Worm (Caenorhabditis elegans) whole organism, L1 larva: ENCODE data around the gene clec-31.

ENCODE experiments used
- C16A3.4 ChIP-seq: fragments of 150-350 bp; optimal IDR thresholded peaks from 2 replicates; lab custom pipeline; 2014; ENCODE audit warnings: missing biosample characterization, missing genetic modification characterization
- C34B4.2 ChIP-seq: sonication (generic microtip); optimal IDR thresholded peaks from 2 replicates; lab custom pipeline; 2017; ENCODE audit warnings: mild to moderate bottlenecking, missing genetic modification characterization, missing compliant biosample characterization
- F16B12.6 ChIP-seq: fragments of 150-350 bp; optimal IDR thresholded peaks from 2 replicates; lab custom pipeline; 2014; ENCODE audit warnings: missing biosample characterization, missing genetic modification characterization
- Y116A8C.19 ChIP-seq: sonication (generic microtip); optimal IDR thresholded peaks from 2 replicates; lab custom pipeline; 2016; ENCODE audit warnings: missing compliant biosample characterization, missing genetic modification characterization, borderline replicate concordance
- aha-1 ChIP-seq: fragments of 150-350 bp; optimal IDR thresholded peaks from 2 replicates; lab custom pipeline; 2014; ENCODE audit warnings: missing biosample characterization, missing genetic modification characterization
- alr-1 ChIP-seq: fragments of 200-800 bp; sonication (Bioruptor generic); optimal IDR thresholded peaks from 2 replicates; lab custom pipeline; 2018; ENCODE audit warnings: borderline replicate concordance, mild to moderate bottlenecking, missing genetic modification characterization, missing compliant biosample characterization
- ama-1 ChIP-seq: fragments of 150-350 bp; optimal IDR thresholded peaks from 2 replicates; lab custom pipeline; 2014
- ceh-63 ChIP-seq: fragments of 200-800 bp; sonication (Bioruptor generic); optimal IDR thresholded peaks from 2 replicates; lab custom pipeline; 2018; ENCODE audit warnings: mild to moderate bottlenecking, missing genetic modification characterization, missing compliant biosample characterization
- ceh-8 ChIP-seq: fragments of 200-800 bp; sonication (Bioruptor generic); optimal IDR thresholded peaks from 2 replicates; lab custom pipeline; 2018; ENCODE audit warnings: mild to moderate bottlenecking, missing genetic modification characterization, moderate library complexity, missing compliant biosample characterization
- ceh-82 ChIP-seq, 3 experiments: fragments of 150-350 bp in 1 of 3; sonication (generic microtip) in 2 of 3; optimal IDR thresholded peaks; 2 replicates each; lab custom pipeline; 2014 to 2017; ENCODE audit warnings: missing biosample characterization in 3 of 3, missing genetic modification characterization in 3 of 3
- efl-1 ChIP-seq, 4 experiments: fragments of 150-350 bp; optimal IDR thresholded peaks in 3 of 4; peaks in 1 of 4; 1 replicate in 1 of 4; 2 replicates in 3 of 4; lab custom pipeline; 2014; ENCODE audit warnings: missing biosample characterization in 2 of 4, missing genetic modification characterization in 2 of 4, missing genetic modification reagents in 2 of 4
- efl-3 ChIP-seq: fragments of 200-800 bp; sonication (Bioruptor generic); optimal IDR thresholded peaks from 2 replicates; lab custom pipeline; 2018; ENCODE audit warnings: mild to moderate bottlenecking, missing genetic modification characterization, missing compliant biosample characterization
- egl-13 ChIP-seq: sonication (generic microtip); optimal IDR thresholded peaks from 2 replicates; lab custom pipeline; 2016; ENCODE audit warnings: missing genotype, missing genetic modification reagents, missing genetic modification characterization, missing compliant biosample characterization
- elt-2 ChIP-seq: sonication (generic microtip); optimal IDR thresholded peaks from 2 replicates; lab custom pipeline; 2016; ENCODE audit warnings: missing genetic modification characterization, mild to moderate bottlenecking, inconsistent platforms, missing compliant biosample characterization, missing genetic modification reagents
- ets-5 ChIP-seq: fragments of 200-800 bp; sonication (Bioruptor generic); IDR thresholded peaks from 2 replicates; pipeline ENCODE4 v1.3.6; 2022; ENCODE audit warnings: missing genetic modification characterization, missing compliant biosample characterization
- fkh-8 ChIP-seq: sonication (generic microtip); optimal IDR thresholded peaks from 2 replicates; lab custom pipeline; 2016; ENCODE audit warnings: mild to moderate bottlenecking, missing genetic modification characterization, missing compliant biosample characterization
- fos-1 ChIP-seq: fragments of 150-350 bp; optimal IDR thresholded peaks from 2 replicates; lab custom pipeline; 2014; ENCODE audit warnings: missing biosample characterization, missing genetic modification characterization
- grh-1 ChIP-seq: fragments of 200-800 bp; sonication (Bioruptor generic); IDR thresholded peaks from 2 replicates; pipeline ENCODE4 v1.3.6; 2022; ENCODE audit warnings: missing genetic modification reagents, missing genetic modification characterization, missing compliant biosample characterization
- hlh-17 ChIP-seq: fragments of 200-800 bp; sonication (Bioruptor generic); optimal IDR thresholded peaks from 2 replicates; lab custom pipeline; 2018; ENCODE audit warnings: missing genetic modification characterization, mild to moderate bottlenecking, missing compliant biosample characterization, moderate library complexity, borderline replicate concordance
- hlh-4 ChIP-seq: sonication (generic microtip); optimal IDR thresholded peaks from 2 replicates; lab custom pipeline; 2016; ENCODE audit warnings: mild to moderate bottlenecking, missing genetic modification characterization, missing compliant biosample characterization
- irx-1 ChIP-seq: sonication (generic microtip); optimal IDR thresholded peaks from 2 replicates; lab custom pipeline; 2016; ENCODE audit warnings: missing genetic modification characterization, missing compliant biosample characterization
- lin-13 ChIP-seq: fragments of 150-350 bp; optimal IDR thresholded peaks from 2 replicates; lab custom pipeline; 2014; ENCODE audit warnings: missing biosample characterization, missing genetic modification reagents, missing genetic modification characterization
- lin-15B ChIP-seq: fragments of 150-350 bp; sonication (generic microtip); optimal IDR thresholded peaks from 3 replicates; lab custom pipeline; 2014; ENCODE audit warnings: missing biosample characterization, missing genetic modification characterization
- lin-35 ChIP-seq, 2 experiments: fragments of 150-350 bp; optimal IDR thresholded peaks; 2 replicates each; lab custom pipeline; 2014; ENCODE audit warnings: missing biosample characterization in 2 of 2, missing genetic modification characterization in 2 of 2, missing genetic modification reagents in 2 of 2
- lin-39 ChIP-seq: fragments of 150-350 bp; optimal IDR thresholded peaks from 2 replicates; lab custom pipeline; 2014; ENCODE audit warnings: missing biosample characterization, missing genetic modification reagents, missing genetic modification characterization
- mab-9 ChIP-seq: fragments of 200-800 bp; sonication (Bioruptor generic); IDR thresholded peaks from 2 replicates; pipeline ENCODE4 v1.3.6; 2022; ENCODE audit warnings: missing genetic modification reagents, missing genetic modification characterization, missing compliant biosample characterization
- mdl-1 ChIP-seq, 2 experiments: fragments of 150-350 bp; optimal IDR thresholded peaks; 2 replicates each; lab custom pipeline; 2014 to 2017; ENCODE audit warnings: missing biosample characterization in 2 of 2, missing genetic modification characterization in 2 of 2, inconsistent platforms in 1 of 2
- mep-1 ChIP-seq: fragments of 150-350 bp; optimal IDR thresholded peaks from 2 replicates; lab custom pipeline; 2014; ENCODE audit warnings: missing biosample characterization, missing genetic modification characterization
- nhr-11 ChIP-seq: fragments of 150-350 bp; optimal IDR thresholded peaks from 2 replicates; lab custom pipeline; 2014; ENCODE audit warnings: missing biosample characterization, missing genetic modification characterization
- nhr-12 ChIP-seq: sonication (generic microtip); optimal IDR thresholded peaks from 2 replicates; lab custom pipeline; 2017; ENCODE audit warnings: missing biosample characterization, missing genetic modification characterization
- nhr-19 ChIP-seq: fragments of 200-800 bp; sonication (Bioruptor generic); conservative IDR thresholded peaks from 2 replicates; pipeline ENCODE4 v1.3.6; 2022; ENCODE audit warnings: missing genetic modification characterization, missing compliant biosample characterization
- nhr-20 ChIP-seq: sonication (generic microtip); optimal IDR thresholded peaks from 2 replicates; lab custom pipeline; 2016; ENCODE audit warnings: mild to moderate bottlenecking, missing genetic modification characterization, missing compliant biosample characterization
- nhr-237 ChIP-seq: fragments of 150-350 bp; optimal IDR thresholded peaks from 2 replicates; lab custom pipeline; 2014; ENCODE audit warnings: missing biosample characterization, missing genetic modification characterization
- nhr-28 ChIP-seq: fragments of 150-350 bp; optimal IDR thresholded peaks from 2 replicates; lab custom pipeline; 2014; ENCODE audit warnings: missing biosample characterization, missing genetic modification characterization
- nhr-47 ChIP-seq: sonication (generic microtip); optimal IDR thresholded peaks from 2 replicates; lab custom pipeline; 2016; ENCODE audit warnings: mild to moderate bottlenecking, missing genetic modification characterization, moderate library complexity, missing compliant biosample characterization
- nhr-71 ChIP-seq: sonication (generic microtip); optimal IDR thresholded peaks from 2 replicates; lab custom pipeline; 2016; ENCODE audit warnings: mild to moderate bottlenecking, missing genetic modification characterization, moderate library complexity, missing compliant biosample characterization
- nhr-76 ChIP-seq: sonication (generic microtip); optimal IDR thresholded peaks from 2 replicates; lab custom pipeline; 2017; ENCODE audit warnings: missing biosample characterization, missing genetic modification characterization
- nhr-77 ChIP-seq: fragments of 150-350 bp; optimal IDR thresholded peaks from 2 replicates; lab custom pipeline; 2014; ENCODE audit warnings: missing biosample characterization, missing genetic modification characterization
- skn-1 ChIP-seq: fragments of 150-350 bp; optimal IDR thresholded peaks from 2 replicates; lab custom pipeline; 2014; ENCODE audit warnings: missing biosample characterization, missing genetic modification characterization
- sox-4 ChIP-seq: sonication (generic microtip); optimal IDR thresholded peaks from 2 replicates; lab custom pipeline; 2016; ENCODE audit warnings: missing genetic modification characterization, missing compliant biosample characterization
- sptf-1 ChIP-seq: fragments of 150-350 bp; optimal IDR thresholded peaks from 2 replicates; lab custom pipeline; 2014; ENCODE audit warnings: missing biosample characterization, missing genetic modification characterization
- sup-37 ChIP-seq: fragments of 200-800 bp; sonication (Bioruptor generic); optimal IDR thresholded peaks from 2 replicates; lab custom pipeline; 2018; ENCODE audit warnings: mild to moderate bottlenecking, missing genetic modification characterization, missing compliant biosample characterization
- tbx-2 ChIP-seq: sonication (generic microtip); optimal IDR thresholded peaks from 2 replicates; lab custom pipeline; 2016; ENCODE audit warnings: missing genetic modification characterization, missing compliant biosample characterization
- tlp-1 ChIP-seq: fragments of 150-350 bp; optimal IDR thresholded peaks from 2 replicates; lab custom pipeline; 2014; ENCODE audit warnings: missing biosample characterization, missing genetic modification characterization
- unc-130 ChIP-seq: fragments of 150-350 bp; optimal IDR thresholded peaks from 2 replicates; lab custom pipeline; 2017; ENCODE audit warnings: missing biosample characterization, missing genetic modification characterization, inconsistent platforms
- unc-30 ChIP-seq: sonication (generic microtip); optimal IDR thresholded peaks from 2 replicates; lab custom pipeline; 2017; ENCODE audit warnings: missing biosample characterization, missing genetic modification characterization
- unc-62 ChIP-seq: fragments of 150-350 bp; optimal IDR thresholded peaks from 2 replicates; lab custom pipeline; 2014; ENCODE audit warnings: missing biosample characterization, missing genetic modification reagents, missing genetic modification characterization
- unc-86 ChIP-seq: sonication (generic microtip); optimal IDR thresholded peaks from 2 replicates; lab custom pipeline; 2016; ENCODE audit warnings: missing genetic modification characterization, missing compliant biosample characterization
- xbp-1 ChIP-seq: sonication (generic microtip); optimal IDR thresholded peaks from 2 replicates; lab custom pipeline; 2016; ENCODE audit warnings: missing genetic modification characterization, missing compliant biosample characterization
- zag-1 ChIP-seq: fragments of 150-350 bp; optimal IDR thresholded peaks from 2 replicates; lab custom pipeline; 2014; ENCODE audit warnings: missing biosample characterization, missing genetic modification characterization
- zip-4 ChIP-seq: fragments of 200-800 bp; sonication (Bioruptor generic); optimal IDR thresholded peaks from 2 replicates; lab custom pipeline; 2018; ENCODE audit warnings: mild to moderate bottlenecking, missing genetic modification characterization, moderate library complexity, missing compliant biosample characterization
- ztf-11 ChIP-seq, 2 experiments: sonication (generic microtip); optimal IDR thresholded peaks; 2 replicates each; lab custom pipeline; 2016 to 2017; ENCODE audit warnings: missing genetic modification characterization in 2 of 2, missing biosample characterization in 1 of 2, missing compliant biosample characterization in 1 of 2

Gene clec-31

ce11 chrV:16814541-16815207 lies 43.2 kb downstream of the clec-31 start (continued):
- TF ChIP-seq nhr-28 (no peak), xbp-1 (tag; lab: Kevin White, UChicago) (no peak), mdl-1 (tag; optimal IDR thresholded peaks at IDR 0.05; lab: Kevin White, UChicago) (no peak), fos-1 (tag; lab: Kevin White, UChicago) (no peak), nhr-76 (tag; lab: Kevin White, UChicago) (no peak), egl-13 (tag; lab: Kevin White, UChicago) (no peak), unc-30 (no peak), sup-37 (GFP tag; lab: Kevin White, UChicago) (no peak), lin-39 (tag; lab: Kevin White, UChicago) (no peak), skn-1 (no peak), tbx-2 (no peak), sptf-1 (no peak), ceh-8 (no peak), tlp-1 (tag; lab: Kevin White, UChicago) (no peak), nhr-77 (tag; lab: Kevin White, UChicago) (no peak), aha-1 (no peak), zip-4 (no peak), unc-62 (GFP tag; lab: Kevin White, UChicago) (no peak), nhr-19 (peak; percentile 8; the same call in 1 of the 2 replicates), ceh-82 (tag; optimal IDR thresholded peaks at IDR 0.05; lab: Kevin White, UChicago) (no peak), lin-35 (GFP tag; optimal IDR thresholded peaks at IDR 0.05; lab: Kevin White, UChicago) (peak in 1 of 2 experiments; percentile 43), elt-2 (tag; lab: Kevin White, UChicago) (peak; percentile 28), sox-4 (tag; lab: Kevin White, UChicago) (no peak), ama-1 (peak; percentile 3), Y116A8C.19 (no peak), lin-13 (GFP tag; lab: Kevin White, UChicago) (no peak), nhr-237 (tag; lab: Kevin White, UChicago) (no peak), ceh-63 (GFP tag; lab: Kevin White, UChicago) (no peak), C16A3.4 (no peak), nhr-12 (tag; lab: Kevin White, UChicago) (no peak), irx-1 (tag; lab: Kevin White, UChicago) (no peak), nhr-20 (peak; percentile 45), nhr-47 (tag; lab: Kevin White, UChicago) (no peak), efl-3 (GFP tag; lab: Kevin White, UChicago) (no peak), ztf-11 (tag; optimal IDR thresholded peaks at IDR 0.05; lab: Kevin White, UChicago) (no peak), efl-1 (optimal IDR thresholded peaks at IDR 0.05; lab: Kevin White, UChicago) (no peak), efl-1 (GFP tag; optimal IDR thresholded peaks at IDR 0.05 in 1 of 2; lab: Kevin White, UChicago) (no peak), C34B4.2 (no peak), unc-130 (tag; lab: Kevin White, UChicago) (no peak), nhr-11 (tag; lab: Kevin White, UChicago) (no peak), hlh-4 (no peak), alr-1 (tag; lab: Kevin White, UChicago) (no peak), lin-15B (tag; lab: Kevin White, UChicago) (no peak), grh-1 (GFP tag; lab: Robert Waterston, UW) (no peak)

ce11 chrV:16812371-16812770 lies 45.5 kb downstream of the clec-31 start:
- TF ChIP-seq nhr-11 (tag; lab: Kevin White, UChicago), result no peak
- no peak for TF ChIP-seq F16B12.6 (tag; lab: Kevin White, UChicago)
- TF ChIP-seq mab-9 (GFP tag; lab: Robert Waterston, UW), result no peak
- no peak for TF ChIP-seq ets-5 (GFP tag; lab: Robert Waterston, UW)
- no peak for TF ChIP-seq unc-86 (tag; lab: Kevin White, UChicago)
- TF ChIP-seq efl-3 (GFP tag; lab: Kevin White, UChicago), result no peak
- TF ChIP-seq ceh-8, result no peak
- no peak for TF ChIP-seq nhr-77 (tag; lab: Kevin White, UChicago)
- TF ChIP-seq fkh-8 (tag; lab: Kevin White, UChicago), result no peak
- TF ChIP-seq lin-13 (GFP tag; lab: Kevin White, UChicago), result no peak
- TF ChIP-seq zag-1 (tag; lab: Kevin White, UChicago), result no peak
- no peak for TF ChIP-seq alr-1 (tag; lab: Kevin White, UChicago)
- no peak for TF ChIP-seq mep-1 (tag; lab: Kevin White, UChicago)
- TF ChIP-seq nhr-71 (tag; lab: Kevin White, UChicago), result no peak
- TF ChIP-seq hlh-17 (GFP tag; lab: Kevin White, UChicago), result no peak
- no peak for TF ChIP-seq elt-2 (tag; lab: Kevin White, UChicago)
- TF ChIP-seq, all 84 proteins: peak for 0
